Fruit fly (Drosophila melanogaster): Measurements from ENCODE around the gene CG9328.
A peak's percentile ranks its signal among the peaks of the same experiment; 100 is the strongest.

DNA sequence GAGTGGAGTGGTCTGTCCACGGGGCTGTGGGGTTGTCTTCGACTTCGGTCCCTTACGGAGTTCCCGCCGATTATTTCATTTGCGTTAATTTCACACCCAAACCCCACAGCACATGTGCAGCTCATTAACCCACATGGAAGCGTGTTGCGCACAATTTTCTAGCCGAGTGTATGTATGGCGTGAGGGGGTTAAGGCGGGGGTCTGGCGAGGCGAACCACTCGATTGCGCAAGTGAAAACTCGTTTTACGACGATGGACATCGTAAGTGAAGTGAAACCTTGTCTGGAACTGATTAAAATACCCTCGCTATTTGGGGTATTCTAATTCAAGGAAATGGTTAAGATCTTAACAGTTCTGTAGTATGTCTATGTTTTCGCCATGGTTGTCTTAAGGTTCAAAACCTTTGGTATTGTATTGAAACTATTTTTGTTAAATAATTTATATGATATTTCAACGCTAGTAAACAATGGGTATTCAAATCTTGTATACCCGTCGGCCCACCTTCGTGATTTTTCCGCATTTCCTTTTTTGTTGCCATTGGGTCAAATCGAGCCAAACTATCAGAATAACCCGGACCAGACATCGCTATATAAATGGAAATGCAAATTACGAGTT lies 13.6 kb downstream of the CG9328 start:
- TF ChIP-seq CG8301 (tag; optimal IDR thresholded peaks at IDR 0.05) (peak; percentile 85), Pif1A (GFP tag; optimal IDR thresholded peaks at IDR 0.05) (peak; percentile 81), CG14655 (GFP tag; optimal IDR thresholded peaks at IDR 0.05) (peak; percentile 86)

Data from whole organism, pupa.